Fruit fly (Drosophila melanogaster): ENCODE measurements around the gene rg.

DNA sequence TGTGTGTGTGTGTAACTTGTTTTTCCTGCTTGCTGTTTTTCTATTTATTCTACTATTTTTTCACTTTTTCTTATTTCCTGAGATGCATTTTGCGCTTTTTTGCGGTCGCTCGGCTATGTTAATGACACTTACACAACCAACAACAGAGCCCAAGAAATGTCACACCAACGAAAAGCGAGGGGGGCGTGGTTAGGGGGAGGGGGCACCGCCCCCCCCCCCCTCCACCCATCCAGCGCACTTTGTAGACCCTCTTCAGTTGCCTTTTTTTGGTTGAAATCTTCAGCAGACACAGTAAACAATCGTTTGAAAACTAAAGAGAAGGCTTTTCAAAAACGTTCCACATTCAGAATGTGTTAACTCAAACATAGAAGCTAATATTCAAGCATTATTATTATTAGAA, 207.6 kb downstream of the rg start:
- no peak for TF ChIP-seq Eip93F (GFP tag; optimal IDR thresholded peaks at IDR 0.05)
- no peak for TF ChIP-seq Gug (GFP tag; IDR thresholded peaks at IDR 0.05)
- no peak for TF ChIP-seq Eip78C (GFP tag)
